Worm (Caenorhabditis elegans) whole organism, L4 larva: ENCODE results near the gene Y79H2A.4.

Experiments
- R02D3.7 ChIP-seq: fragments of 150-350 bp; sonication (generic microtip); optimal IDR thresholded peaks from 3 replicates; lab custom pipeline; 2014; ENCODE audit warnings: missing biosample characterization, missing genetic modification characterization
- T26A8.4 ChIP-seq: fragments of 200-800 bp; sonication (Bioruptor generic); IDR thresholded peaks from 2 replicates; pipeline ENCODE4 v1.3.6; 2022; ENCODE audit warnings: missing genetic modification characterization, missing compliant biosample characterization
- ZK546.5 ChIP-seq, 2 experiments: sonication (generic microtip); optimal IDR thresholded peaks; 2 replicates each; lab custom pipeline; 2017; ENCODE audit warnings: missing biosample characterization in 2 of 2, missing genetic modification characterization in 2 of 2
- ceh-32 ChIP-seq: sonication (generic microtip); optimal IDR thresholded peaks from 2 replicates; lab custom pipeline; 2016; ENCODE audit warnings: mild to moderate bottlenecking, missing genetic modification characterization, missing compliant biosample characterization; ENCODE audit not compliant: poor library complexity
- ceh-44 ChIP-seq: fragments of 200-800 bp; sonication (Bioruptor generic); IDR thresholded peaks from 2 replicates; pipeline ENCODE4 v1.3.6; 2022; ENCODE audit warnings: missing genetic modification reagents, missing genetic modification characterization, missing compliant biosample characterization
- ces-1 ChIP-seq: fragments of 150-350 bp; sonication (generic microtip); optimal IDR thresholded peaks from 4 replicates; lab custom pipeline; 2014; ENCODE audit warnings: missing biosample characterization, missing genetic modification reagents, missing genetic modification characterization
- ctbp-1 ChIP-seq: fragments of 200-800 bp; sonication (Bioruptor generic); IDR thresholded peaks from 2 replicates; pipeline ENCODE4 v1.3.6; 2022; ENCODE audit warnings: missing genetic modification reagents, missing genetic modification characterization, missing compliant biosample characterization
- daf-16 ChIP-seq, 3 experiments: sonication (generic microtip); optimal IDR thresholded peaks; 2 replicates each; lab custom pipeline; 2016 to 2017; ENCODE audit warnings: missing genetic modification characterization in 3 of 3, missing genetic modification reagents in 3 of 3, mild to moderate bottlenecking in 2 of 3, missing compliant biosample characterization in 2 of 3, missing biosample characterization in 1 of 3, moderate library complexity in 1 of 3
- dmd-6 ChIP-seq: fragments of 200-800 bp; sonication (Bioruptor generic); IDR thresholded peaks from 2 replicates; pipeline ENCODE4 v1.3.6; 2022; ENCODE audit warnings: missing genetic modification reagents, missing genetic modification characterization, missing compliant biosample characterization
- dpl-1 ChIP-seq: fragments of 150-350 bp; optimal IDR thresholded peaks from 2 replicates; lab custom pipeline; 2014; ENCODE audit warnings: missing biosample characterization, missing genetic modification reagents, missing genetic modification characterization
- dve-1 ChIP-seq: sonication (generic microtip); optimal IDR thresholded peaks from 2 replicates; lab custom pipeline; 2017; ENCODE audit warnings: antibody characterized with exemption, mild to moderate bottlenecking, missing genetic modification characterization, missing compliant biosample characterization; ENCODE audit not compliant: insufficient read depth
- hif-1 ChIP-seq, 2 experiments: sonication (generic microtip); optimal IDR thresholded peaks; 2 replicates each; lab custom pipeline; 2016 to 2017; ENCODE audit warnings: missing compliant biosample characterization in 2 of 2, missing genetic modification characterization in 2 of 2, missing genetic modification reagents in 2 of 2, missing genotype in 2 of 2, mild to moderate bottlenecking in 1 of 2
- hlh-11 ChIP-seq: fragments of 200-800 bp; sonication (Bioruptor generic); optimal IDR thresholded peaks from 2 replicates; lab custom pipeline; 2018; ENCODE audit warnings: mild to moderate bottlenecking, missing genetic modification characterization, missing compliant biosample characterization
- hlh-30 ChIP-seq: sonication (generic microtip); optimal IDR thresholded peaks from 2 replicates; lab custom pipeline; 2017; ENCODE audit warnings: antibody characterized with exemption, mild to moderate bottlenecking, missing genetic modification characterization, missing compliant biosample characterization; ENCODE audit not compliant: insufficient read depth
- hmg-1.1 ChIP-seq: fragments of 200-800 bp; sonication (Bioruptor generic); IDR thresholded peaks from 2 replicates; pipeline ENCODE4 v1.3.6; 2022; ENCODE audit warnings: missing genetic modification reagents, missing genetic modification characterization, missing compliant biosample characterization
- jun-1 ChIP-seq: fragments of 150-350 bp; optimal IDR thresholded peaks from 2 replicates; lab custom pipeline; 2014; ENCODE audit warnings: missing biosample characterization, missing genetic modification reagents, missing genetic modification characterization
- lin-13 ChIP-seq: fragments of 150-350 bp; optimal IDR thresholded peaks from 2 replicates; lab custom pipeline; 2014; ENCODE audit warnings: missing biosample characterization, missing genetic modification reagents, missing genetic modification characterization
- lin-38 ChIP-seq: fragments of 200-800 bp; sonication (Bioruptor generic); IDR thresholded peaks from 2 replicates; pipeline ENCODE4 v1.3.6; 2022; ENCODE audit warnings: missing genetic modification reagents, missing genetic modification characterization, missing compliant biosample characterization
- lsy-2 ChIP-seq, 2 experiments: fragments of 150-350 bp in 1 of 2; sonication (generic microtip) in 1 of 2; optimal IDR thresholded peaks; 2 replicates each; lab custom pipeline; 2014 to 2017; ENCODE audit warnings: missing biosample characterization in 2 of 2, missing genetic modification characterization in 2 of 2
- madf-5 ChIP-seq, 2 experiments: fragments of 200-800 bp; sonication (Bioruptor generic); IDR thresholded peaks; 2 replicates each; pipeline ENCODE4 v1.3.6; 2022; ENCODE audit warnings: missing compliant biosample characterization in 2 of 2, missing genetic modification characterization in 2 of 2
- madf-9 ChIP-seq: fragments of 200-800 bp; sonication (Bioruptor generic); conservative IDR thresholded peaks from 2 replicates; pipeline ENCODE4 v1.3.6; 2022; ENCODE audit warnings: missing genetic modification reagents, missing genetic modification characterization, missing compliant biosample characterization
- mdl-1 ChIP-seq, 2 experiments: fragments of 150-350 bp in 1 of 2; sonication (generic microtip) in 1 of 2; optimal IDR thresholded peaks; 2 replicates each; lab custom pipeline; 2014 to 2017; ENCODE audit warnings: missing biosample characterization in 2 of 2, missing genetic modification characterization in 2 of 2
- mep-1 ChIP-seq: fragments of 150-350 bp; sonication (generic microtip); optimal IDR thresholded peaks from 3 replicates; lab custom pipeline; 2014; ENCODE audit warnings: missing biosample characterization, missing genetic modification characterization
- mes-2 ChIP-seq: sonication (generic microtip); optimal IDR thresholded peaks from 2 replicates; lab custom pipeline; 2016; ENCODE audit warnings: missing genotype, mild to moderate bottlenecking, missing genetic modification characterization, missing compliant biosample characterization; ENCODE audit not compliant: poor library complexity, severe bottlenecking
- mxl-3 ChIP-seq: fragments of 200-800 bp; sonication (Bioruptor generic); optimal IDR thresholded peaks from 2 replicates; lab custom pipeline; 2018; ENCODE audit warnings: mild to moderate bottlenecking, missing genetic modification characterization, missing compliant biosample characterization
- nhr-10 ChIP-seq: fragments of 150-350 bp; optimal IDR thresholded peaks from 2 replicates; lab custom pipeline; 2014; ENCODE audit warnings: missing biosample characterization, missing genetic modification characterization
- nhr-102 ChIP-seq: sonication (generic microtip); optimal IDR thresholded peaks from 2 replicates; lab custom pipeline; 2016; ENCODE audit warnings: mild to moderate bottlenecking, missing genetic modification characterization, moderate library complexity, missing compliant biosample characterization
- nhr-11 ChIP-seq: fragments of 150-350 bp; optimal IDR thresholded peaks from 2 replicates; lab custom pipeline; 2014; ENCODE audit warnings: missing biosample characterization, missing genetic modification characterization
- nhr-237 ChIP-seq: sonication (generic microtip); optimal IDR thresholded peaks from 2 replicates; lab custom pipeline; 2017; ENCODE audit warnings: missing biosample characterization, missing genetic modification characterization
- nhr-28 ChIP-seq: fragments of 150-350 bp; optimal IDR thresholded peaks from 2 replicates; lab custom pipeline; 2014; ENCODE audit warnings: missing biosample characterization, missing genetic modification characterization
- nhr-42 ChIP-seq: fragments of 200-800 bp; sonication (Bioruptor generic); IDR thresholded peaks from 2 replicates; pipeline ENCODE4 v1.3.6; 2022; ENCODE audit warnings: missing genetic modification characterization, missing compliant biosample characterization
- nhr-48 ChIP-seq: sonication (generic microtip); optimal IDR thresholded peaks from 2 replicates; lab custom pipeline; 2016; ENCODE audit warnings: mild to moderate bottlenecking, missing genetic modification characterization, missing compliant biosample characterization
- nhr-6 ChIP-seq: fragments of 150-350 bp; optimal IDR thresholded peaks from 2 replicates; lab custom pipeline; 2014; ENCODE audit warnings: missing biosample characterization, missing genetic modification characterization
- nhr-77 ChIP-seq: fragments of 150-350 bp; optimal IDR thresholded peaks from 2 replicates; lab custom pipeline; 2014; ENCODE audit warnings: missing biosample characterization, missing genetic modification characterization
- pha-4 ChIP-seq, 2 experiments: fragments of 150-350 bp in 1 of 2; fragments of 200-800 bp in 1 of 2; sonication (Bioruptor generic) in 1 of 2; IDR thresholded peaks in 1 of 2; optimal IDR thresholded peaks in 1 of 2; 2 replicates each; pipeline versions ENCODE4 v1.3.6 to Lab custom; 2014 to 2022; ENCODE audit warnings: missing genetic modification characterization in 2 of 2, missing genetic modification reagents in 2 of 2, missing biosample characterization in 1 of 2, missing compliant biosample characterization in 1 of 2
- pqm-1 ChIP-seq: sonication (generic microtip); optimal IDR thresholded peaks from 2 replicates; lab custom pipeline; 2017; ENCODE audit warnings: missing biosample characterization, missing genetic modification characterization
- rbr-2 ChIP-seq: sonication (generic microtip); optimal IDR thresholded peaks from 2 replicates; lab custom pipeline; 2016; ENCODE audit warnings: missing genotype, missing genetic modification characterization, missing compliant biosample characterization
- saeg-2 ChIP-seq: fragments of 200-800 bp; sonication (Bioruptor generic); IDR thresholded peaks from 2 replicates; pipeline ENCODE4 v1.3.6; 2022; ENCODE audit warnings: missing genetic modification reagents, missing genetic modification characterization, missing compliant biosample characterization
- sdz-12 ChIP-seq: fragments of 200-800 bp; sonication (Bioruptor generic); optimal IDR thresholded peaks from 2 replicates; lab custom pipeline; 2018; ENCODE audit warnings: mild to moderate bottlenecking, missing genetic modification characterization, missing compliant biosample characterization
- snpc-1.2 ChIP-seq: fragments of 200-800 bp; sonication (Bioruptor generic); IDR thresholded peaks from 2 replicates; pipeline ENCODE4 v1.3.6; 2022; ENCODE audit warnings: missing genetic modification reagents, missing genetic modification characterization, missing compliant biosample characterization
- spr-1 ChIP-seq: sonication (generic microtip); optimal IDR thresholded peaks from 2 replicates; lab custom pipeline; 2016; ENCODE audit warnings: mild to moderate bottlenecking, missing genetic modification characterization, missing compliant biosample characterization
- tra-1 ChIP-seq: fragments of 200-800 bp; sonication (Bioruptor generic); IDR thresholded peaks from 2 replicates; pipeline ENCODE4 v1.3.6; 2022; ENCODE audit warnings: missing genetic modification reagents, missing genetic modification characterization, missing compliant biosample characterization
- unc-130 ChIP-seq: sonication (generic microtip); optimal IDR thresholded peaks from 2 replicates; lab custom pipeline; 2016; ENCODE audit warnings: missing genetic modification reagents, missing genetic modification characterization, missing compliant biosample characterization
- unc-62 ChIP-seq, 3 experiments: fragments of 150-350 bp in 1 of 3; sonication (generic microtip); optimal IDR thresholded peaks in 2 of 3; peaks in 1 of 3; 1 replicate in 1 of 3; 2 replicates in 2 of 3; lab custom pipeline; 2014 to 2017; ENCODE audit warnings: missing biosample characterization in 3 of 3, missing genetic modification characterization in 3 of 3, missing genetic modification reagents in 3 of 3, missing genotype in 1 of 3
- vab-7 ChIP-seq: fragments of 200-800 bp; sonication (Bioruptor generic); IDR thresholded peaks from 2 replicates; pipeline ENCODE4 v1.3.6; 2022; ENCODE audit warnings: missing genetic modification reagents, missing genetic modification characterization, missing compliant biosample characterization
- zfp-3 ChIP-seq: fragments of 200-800 bp; sonication (Bioruptor generic); conservative IDR thresholded peaks from 2 replicates; pipeline ENCODE4 v1.3.6; 2022; ENCODE audit warnings: missing genetic modification reagents, missing genetic modification characterization, missing compliant biosample characterization

The Y79H2A.4 gene

DNA sequence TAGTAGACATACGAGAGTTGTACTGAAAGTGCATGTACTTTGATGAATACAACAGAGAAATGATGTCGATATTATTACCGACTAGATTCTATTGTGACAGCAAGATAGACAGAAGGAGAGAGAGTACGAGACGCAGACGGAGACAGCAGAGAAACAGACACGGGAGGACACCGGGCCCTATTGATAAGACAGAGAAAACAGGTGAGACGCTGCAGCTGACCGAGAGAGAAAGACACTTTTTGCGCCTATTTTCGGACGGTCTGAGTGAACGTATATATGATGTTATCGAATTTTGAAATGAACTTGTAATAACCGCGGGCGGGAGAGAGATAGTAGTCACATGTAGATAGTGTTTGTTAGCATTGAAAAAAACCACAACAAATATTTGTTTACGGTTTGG is 37.8 kb upstream of the Y79H2A.4 start:
- TF ChIP-seq mdl-1 (tag; optimal IDR thresholded peaks at IDR 0.05; lab: Kevin White, UChicago), result peak in 1 of 2 experiments; percentile 76
- peak in 1 of 2 experiments; percentile 86 for TF ChIP-seq hif-1 (tag; optimal IDR thresholded peaks at IDR 0.05; lab: Kevin White, UChicago)
- no peak for TF ChIP-seq ceh-44 (GFP tag; lab: Robert Waterston, UW)
- TF ChIP-seq nhr-6 (tag; lab: Kevin White, UChicago), result peak; percentile 36
- TF ChIP-seq nhr-77 (tag; lab: Kevin White, UChicago), result peak; percentile 74
- peak; percentile 25 for TF ChIP-seq jun-1 (tag; lab: Kevin White, UChicago)
- no peak for TF ChIP-seq daf-16 (GFP tag; optimal IDR thresholded peaks at IDR 0.05; lab: Kevin White, UChicago)
- peak; percentile 99 for TF ChIP-seq daf-16 (tag; optimal IDR thresholded peaks at IDR 0.05; lab: Kevin White, UChicago)
- no peak for TF ChIP-seq ces-1 (GFP tag; lab: Kevin White, UChicago)
- no peak for TF ChIP-seq zfp-3
- TF ChIP-seq hlh-30 (tag; lab: Kevin White, UChicago), result peak; percentile 89
- peak; percentile 11 to 38 for TF ChIP-seq lsy-2 (tag; optimal IDR thresholded peaks at IDR 0.05; lab: Kevin White, UChicago)
- TF ChIP-seq saeg-2 (GFP tag; lab: Robert Waterston, UW), result no peak
- TF ChIP-seq nhr-237 (tag; lab: Kevin White, UChicago), result no peak
- peak; percentile 79 for TF ChIP-seq mes-2 (tag; lab: Kevin White, UChicago)
- TF ChIP-seq nhr-28 (tag; lab: Kevin White, UChicago), result peak; percentile 95
- no peak for TF ChIP-seq spr-1
- TF ChIP-seq dpl-1 (GFP tag; lab: Kevin White, UChicago), result peak; percentile 12
- no peak; the same call in 1 of the 2 replicates for TF ChIP-seq pha-4 (GFP tag; IDR thresholded peaks at IDR 0.05; lab: Robert Waterston, UW)
- peak; percentile 19 for TF ChIP-seq pha-4 (tag; optimal IDR thresholded peaks at IDR 0.05; lab: Kevin White, UChicago)
- peak; percentile 59 for TF ChIP-seq nhr-10 (tag; lab: Kevin White, UChicago)
- TF ChIP-seq mep-1 (tag; lab: Kevin White, UChicago), result peak; percentile 56
- peak; percentile 25 for TF ChIP-seq lin-13 (GFP tag; lab: Kevin White, UChicago)
- peak; percentile 92 for TF ChIP-seq dmd-6 (GFP tag; lab: Robert Waterston, UW)
- no peak for TF ChIP-seq ctbp-1
- TF ChIP-seq unc-130 (GFP tag; lab: Kevin White, UChicago), result no peak
- TF ChIP-seq T26A8.4 (GFP tag; lab: Robert Waterston, UW), result peak; percentile 46; the same call in 1 of the 2 replicates
- TF ChIP-seq tra-1 (GFP tag; lab: Robert Waterston, UW), result peak; percentile 70; the same call in 1 of the 2 replicates
- no peak for TF ChIP-seq sdz-12 (GFP tag; lab: Kevin White, UChicago)
- peak; percentile 38 for TF ChIP-seq nhr-11 (tag; lab: Kevin White, UChicago)
- TF ChIP-seq madf-5 (GFP tag; IDR thresholded peaks at IDR 0.05; lab: Robert Waterston, UW), result no peak
- peak; percentile 91 for TF ChIP-seq dve-1 (tag; lab: Kevin White, UChicago)
- peak; percentile 24 for TF ChIP-seq rbr-2 (tag; lab: Kevin White, UChicago)
- TF ChIP-seq R02D3.7 (tag; lab: Kevin White, UChicago), result no peak
- TF ChIP-seq mxl-3 (GFP tag; lab: Kevin White, UChicago), result peak; percentile 81
- peak; percentile 55 to 58 for TF ChIP-seq unc-62 (GFP tag; optimal IDR thresholded peaks at IDR 0.05 in 1 of 2; lab: Kevin White, UChicago)
- TF ChIP-seq unc-62 (tag; optimal IDR thresholded peaks at IDR 0.05; lab: Kevin White, UChicago), result no peak
- TF ChIP-seq nhr-102 (tag; lab: Kevin White, UChicago), result peak; percentile 70
- no peak for TF ChIP-seq ZK546.5 (tag; optimal IDR thresholded peaks at IDR 0.05; lab: Kevin White, UChicago)
- no peak for TF ChIP-seq ceh-32
- peak; percentile 23 for TF ChIP-seq lin-38 (GFP tag; lab: Robert Waterston, UW)
- no peak for TF ChIP-seq snpc-1.2 (GFP tag; lab: Robert Waterston, UW)
- TF ChIP-seq hmg-1.1, result peak; percentile 20; the same call in 1 of the 2 replicates
- TF ChIP-seq madf-9 (GFP tag; lab: Robert Waterston, UW), result no peak
- TF ChIP-seq nhr-48 (tag; lab: Kevin White, UChicago), result peak; percentile 92
- TF ChIP-seq nhr-42 (GFP tag; lab: Robert Waterston, UW), result 0 out of 2 replicates have a peak, but pooled peaks have one; percentile 19
- peak; percentile 97 for TF ChIP-seq hlh-11 (tag; lab: Kevin White, UChicago)
- peak; percentile 75 for TF ChIP-seq pqm-1 (tag; lab: Kevin White, UChicago)
- no peak for TF ChIP-seq vab-7 (GFP tag; lab: Robert Waterston, UW)
